Worm (Caenorhabditis elegans): ENCODE measurements around the gene T20B12.7.

Gene T20B12.7

DNA sequence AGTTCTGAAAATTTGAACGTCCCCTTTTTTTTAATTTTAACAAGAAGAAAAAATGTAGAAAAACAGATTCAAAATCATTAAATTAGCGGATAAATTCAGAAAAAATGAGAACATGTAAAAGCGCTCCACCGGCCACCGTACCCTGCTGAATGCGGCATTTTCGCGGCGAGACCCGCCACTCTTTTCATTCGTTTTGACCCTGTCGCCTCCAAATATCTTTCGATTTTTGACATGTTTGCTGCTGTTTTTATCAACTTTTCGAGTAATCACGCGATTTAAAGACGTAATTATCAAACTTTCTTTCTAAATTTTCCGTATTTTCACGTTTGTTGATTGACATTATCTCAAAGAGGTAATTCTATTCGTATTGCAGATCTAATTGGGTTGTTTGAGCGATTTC lies 42.6 kb downstream of the T20B12.7 start, which contains the start of gene gsp-2 (continued):
- TF ChIP-seq egl-27 (tag; optimal IDR thresholded peaks at IDR 0.05) (no peak), fos-1 (tag; optimal IDR thresholded peaks at IDR 0.05) (peak; percentile 46), ceh-16 (tag; optimal IDR thresholded peaks at IDR 0.05) (peak; percentile 42), crh-2 (tag; optimal IDR thresholded peaks at IDR 0.05) (peak; percentile 77), nhr-77 (tag; optimal IDR thresholded peaks at IDR 0.05) (no peak), sem-4 (tag; optimal IDR thresholded peaks at IDR 0.05) (peak; percentile 51), ceh-82 (tag; optimal IDR thresholded peaks at IDR 0.05) (no peak), nhr-23 (tag; optimal IDR thresholded peaks at IDR 0.05) (no peak), ztf-4 (tag; optimal IDR thresholded peaks at IDR 0.05) (no peak), nhr-11 (tag; optimal IDR thresholded peaks at IDR 0.05) (no peak), gmeb-1 (tag; optimal IDR thresholded peaks at IDR 0.05) (peak; percentile 71)

DNA sequence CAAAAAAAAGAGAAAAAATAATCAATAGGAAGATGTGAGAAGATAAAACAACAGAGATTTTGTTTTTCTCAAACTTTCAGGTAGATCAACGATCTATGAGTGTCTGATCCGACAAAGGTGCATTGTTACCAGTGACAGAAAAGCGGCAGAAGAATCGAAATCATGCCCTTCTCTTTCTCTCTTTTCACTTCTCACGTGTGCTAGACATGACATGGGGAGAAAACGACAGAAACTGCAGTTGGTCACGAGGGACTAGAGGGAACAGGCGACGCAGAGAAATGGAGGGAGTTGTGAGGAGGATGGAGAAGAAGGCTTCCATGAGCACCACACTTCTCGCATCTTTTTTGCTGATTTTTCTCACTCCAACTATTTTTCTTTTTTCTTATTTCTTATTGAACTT lies 43.6 kb downstream of the T20B12.7 start, which contains the start of gene F56C9.10:
F56C9.10 (minus strand) TSS at position 97 of the 400 bp plus-strand sequence.
- peak; percentile 63 for TF ChIP-seq Y55F3AM.14 (GFP tag; optimal IDR thresholded peaks at IDR 0.05)
- TF ChIP-seq ztf-11 (tag; optimal IDR thresholded peaks at IDR 0.05) = no peak
- peak; percentile 35 for TF ChIP-seq mab-5 (tag; optimal IDR thresholded peaks at IDR 0.05)
- TF ChIP-seq sma-9 (GFP tag; optimal IDR thresholded peaks at IDR 0.05) = peak; percentile 89
- no peak for TF ChIP-seq sma-9 (tag; optimal IDR thresholded peaks at IDR 0.05)
- peak; percentile 52 for TF ChIP-seq unc-62 (GFP tag; optimal IDR thresholded peaks at IDR 0.05)
- TF ChIP-seq peb-1 (tag; optimal IDR thresholded peaks at IDR 0.05) = no peak
- TF ChIP-seq zag-1 (tag; optimal IDR thresholded peaks at IDR 0.05) = peak; percentile 84
- TF ChIP-seq elt-3 (tag; optimal IDR thresholded peaks at IDR 0.05) = no peak
- peak; percentile 99 for TF ChIP-seq blmp-1 (tag; optimal IDR thresholded peaks at IDR 0.05; ENCODE audit: insufficient read depth)
- TF ChIP-seq C34F6.9 (tag; optimal IDR thresholded peaks at IDR 0.05) = peak; percentile 98
- no peak for TF ChIP-seq dmd-4 (tag; optimal IDR thresholded peaks at IDR 0.05)
- peak; percentile 92 for TF ChIP-seq nhr-25 (tag; optimal IDR thresholded peaks at IDR 0.05)
- peak; percentile 66 for TF ChIP-seq ama-1 (optimal IDR thresholded peaks at IDR 0.05)
- TF ChIP-seq snpc-4 (tag; optimal IDR thresholded peaks at IDR 0.05) = peak; percentile 30
- peak; percentile 91 for TF ChIP-seq crh-2 (tag; optimal IDR thresholded peaks at IDR 0.05)
- TF ChIP-seq R02D3.7 (tag; optimal IDR thresholded peaks at IDR 0.05) = no peak
- no peak for TF ChIP-seq nhr-12 (tag; optimal IDR thresholded peaks at IDR 0.05)
- peak; percentile 79 for TF ChIP-seq gmeb-1 (tag; optimal IDR thresholded peaks at IDR 0.05)
- TF ChIP-seq nhr-10 (tag; optimal IDR thresholded peaks at IDR 0.05) = no peak
- TF ChIP-seq lin-11 (tag; optimal IDR thresholded peaks at IDR 0.05) = peak; percentile 77
- peak; percentile 39 to 93 for TF ChIP-seq lsy-2 (tag; optimal IDR thresholded peaks at IDR 0.05)
- TF ChIP-seq unc-55 (GFP tag; optimal IDR thresholded peaks at IDR 0.05) = peak; percentile 72
- no peak for TF ChIP-seq nhr-237 (tag; optimal IDR thresholded peaks at IDR 0.05)
- peak; percentile 85 for TF ChIP-seq F13H6.1 (tag; optimal IDR thresholded peaks at IDR 0.05)
- TF ChIP-seq nhr-21 (tag; optimal IDR thresholded peaks at IDR 0.05) = peak; percentile 90
- TF ChIP-seq lin-13 (GFP tag; optimal IDR thresholded peaks at IDR 0.05) = peak; percentile 77
- no peak for TF ChIP-seq ztf-1 (GFP tag; conservative IDR thresholded peaks at IDR 0.05)
- TF ChIP-seq mdl-1 (tag; optimal IDR thresholded peaks at IDR 0.05) = peak; percentile 90 to 95
- TF ChIP-seq sma-3 (GFP tag; optimal IDR thresholded peaks at IDR 0.05) = peak; percentile 88
- no peak for TF ChIP-seq nhr-11 (tag; optimal IDR thresholded peaks at IDR 0.05)
- no peak for TF ChIP-seq nhr-77 (tag; optimal IDR thresholded peaks at IDR 0.05)
- peak; percentile 86 for TF ChIP-seq fos-1 (tag; optimal IDR thresholded peaks at IDR 0.05)
- no peak for TF ChIP-seq elt-1 (tag; optimal IDR thresholded peaks at IDR 0.05)
- no peak for TF ChIP-seq ceh-16 (tag; optimal IDR thresholded peaks at IDR 0.05)
- peak; percentile 92 for TF ChIP-seq ztf-4 (tag; optimal IDR thresholded peaks at IDR 0.05)
- no peak for TF ChIP-seq aly-2 (tag; optimal IDR thresholded peaks at IDR 0.05)
- peak; percentile 98 for TF ChIP-seq nhr-129 (tag; optimal IDR thresholded peaks at IDR 0.05)
- TF ChIP-seq sem-4 (tag; optimal IDR thresholded peaks at IDR 0.05) = peak; percentile 83
- peak; percentile 54 for TF ChIP-seq nhr-6 (tag; optimal IDR thresholded peaks at IDR 0.05)
- no peak for TF ChIP-seq lin-39 (tag; optimal IDR thresholded peaks at IDR 0.05)
- peak; percentile 1 for TF ChIP-seq skn-1 (tag; optimal IDR thresholded peaks at IDR 0.05)
- no peak for TF ChIP-seq unc-39 (tag; optimal IDR thresholded peaks at IDR 0.05)
- peak; percentile 54 for TF ChIP-seq ZK546.5 (tag; optimal IDR thresholded peaks at IDR 0.05)
- TF ChIP-seq ceh-82 (tag; optimal IDR thresholded peaks at IDR 0.05) = no peak
- TF ChIP-seq egl-27 (tag; optimal IDR thresholded peaks at IDR 0.05) = peak; percentile 63

All from whole organism, L2 larva.